Fruit fly (Drosophila melanogaster) whole organism, adult: ENCODE results near the gene Cwc25.

Experiments used
- CG11617 ChIP-seq: fragments of 200-800 bp; sonication (Bioruptor generic); optimal IDR thresholded peaks from 2 replicates; lab custom pipeline; 2017; ENCODE audit warnings: mild to moderate bottlenecking, missing biosample characterization, missing genetic modification reagents, missing genetic modification characterization
- CG33017 ChIP-seq: fragments of 200-800 bp; sonication (Bioruptor generic); optimal IDR thresholded peaks from 2 replicates; lab custom pipeline; 2018; ENCODE audit warnings: missing biosample characterization, mild to moderate bottlenecking, missing genetic modification characterization, moderate library complexity
- Clk ChIP-seq: fragments of 200-800 bp; sonication (Bioruptor generic); optimal IDR thresholded peaks from 2 replicates; lab custom pipeline; 2017; ENCODE audit warnings: missing biosample characterization, missing genetic modification characterization
- Crg-1 ChIP-seq: fragments of 200-800 bp; sonication (Bioruptor generic); optimal IDR thresholded peaks from 2 replicates; lab custom pipeline; 2016; ENCODE audit warnings: missing biosample characterization, missing genetic modification characterization
- pad ChIP-seq: fragments of 200-800 bp; sonication (Bioruptor generic); optimal IDR thresholded peaks from 3 replicates; lab custom pipeline; 2017; ENCODE audit warnings: missing biosample characterization, missing genetic modification characterization, mild to moderate bottlenecking, moderate library complexity, missing genetic modification reagents
- toe ChIP-seq: fragments of 200-800 bp; sonication (Bioruptor generic); optimal IDR thresholded peaks from 2 replicates; lab custom pipeline; 2016; ENCODE audit warnings: missing biosample characterization, missing genetic modification characterization

DNA sequence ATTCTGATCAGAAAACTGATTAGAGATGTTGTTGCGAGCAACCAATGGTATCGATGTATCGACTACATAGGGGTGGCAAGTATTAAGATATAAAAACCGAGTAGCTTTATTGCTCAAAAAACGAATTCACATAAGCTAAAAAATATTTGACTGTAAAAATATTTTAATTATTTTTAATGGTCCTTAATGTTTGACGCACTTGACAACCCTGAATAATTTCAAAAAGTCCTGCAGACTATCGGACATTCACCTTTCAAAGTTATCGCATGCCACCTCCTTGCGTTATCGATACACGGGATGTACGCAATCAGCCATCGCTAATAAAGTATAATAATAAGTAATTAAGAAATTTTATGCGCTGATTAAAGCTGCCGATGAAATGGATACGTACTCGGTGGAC lies 14.8 kb downstream of the Cwc25 start, which contains the start of the genes HemK2, Snapin and Tnpo-SR:
- TF ChIP-seq Crg-1 (GFP tag; lab: Kevin White, UChicago), result peak; percentile 91
- peak; percentile 90 for TF ChIP-seq Clk (GFP tag; lab: Kevin White, UChicago)
- peak; percentile 84 for TF ChIP-seq pad
- peak; percentile 97 for TF ChIP-seq toe
- TF ChIP-seq CG33017, result peak; percentile 92
- TF ChIP-seq CG11617, result peak; percentile 93
